Fruit fly (Drosophila melanogaster): Measurements from ENCODE around the gene Pp2B-14D.

Gene Pp2B-14D

dm6 chrX:16553542-16554182 lies 6.2 kb downstream of the Pp2B-14D start, which contains the start of gene Arp2 (continued):
- TF ChIP-seq sob (GFP tag; IDR thresholded peaks at IDR 0.05) = no peak
- TF ChIP-seq nerfin-2 (GFP tag; IDR thresholded peaks at IDR 0.05; ENCODE audit: partially characterized antibody) = 0 out of 2 replicates have a peak, but pooled peaks have one; percentile 25
- TF ChIP-seq ara (GFP tag; IDR thresholded peaks at IDR 0.05) = no peak
- TF ChIP-seq CG6813 (GFP tag; optimal IDR thresholded peaks at IDR 0.05) = no peak
- no peak for TF ChIP-seq CG12071 (GFP tag; optimal IDR thresholded peaks at IDR 0.05)
- peak; percentile 79 for TF ChIP-seq sens (GFP tag)
- TF ChIP-seq CG11723 (GFP tag; optimal IDR thresholded peaks at IDR 0.05) = no peak
- no peak for TF ChIP-seq Chrac-16 (GFP tag; optimal IDR thresholded peaks at IDR 0.05)
- TF ChIP-seq cg (GFP tag; optimal IDR thresholded peaks at IDR 0.05) = no peak
- TF ChIP-seq CG8290 (GFP tag; optimal IDR thresholded peaks at IDR 0.05) = no peak
- no peak for TF ChIP-seq CG8290 (tag; optimal IDR thresholded peaks at IDR 0.05)
- TF ChIP-seq Lpt (GFP tag; optimal IDR thresholded peaks at IDR 0.05) = no peak
- TF ChIP-seq Gsc (GFP tag; IDR thresholded peaks at IDR 0.05) = no peak
- no peak for TF ChIP-seq fd64A (GFP tag; optimal IDR thresholded peaks at IDR 0.05)
- no peak for TF ChIP-seq CG11456 (GFP tag; IDR thresholded peaks at IDR 0.05)
- no peak for TF ChIP-seq E2f1 (GFP tag; IDR thresholded peaks at IDR 0.05)
- TF ChIP-seq CG11695 (GFP tag; IDR thresholded peaks at IDR 0.05) = no peak
- TF ChIP-seq CG7357 (GFP tag; IDR thresholded peaks at IDR 0.05) = no peak
- TF ChIP-seq toy (GFP tag; IDR thresholded peaks at IDR 0.05) = no peak
- TF ChIP-seq Antp (GFP tag; optimal IDR thresholded peaks at IDR 0.05) = no peak
- no peak for TF ChIP-seq CG10462 (GFP tag; optimal IDR thresholded peaks at IDR 0.05)
- TF ChIP-seq gce (GFP tag; IDR thresholded peaks at IDR 0.05) = no peak
- TF ChIP-seq dmrt11E (tag; optimal IDR thresholded peaks at IDR 0.05) = no peak
- TF ChIP-seq gfzf (GFP tag; optimal IDR thresholded peaks at IDR 0.05) = peak; percentile 65
- TF ChIP-seq CG7963 (GFP tag; IDR thresholded peaks at IDR 0.05; ENCODE audit: partially characterized antibody) = peak; percentile 42; the same call in 1 of the 3 replicates
- no peak for TF ChIP-seq pb (GFP tag; optimal IDR thresholded peaks at IDR 0.05)
- TF ChIP-seq CG8478 (optimal IDR thresholded peaks at IDR 0.05) = no peak
- TF ChIP-seq CG31441 (GFP tag; IDR thresholded peaks at IDR 0.05) = no peak
- TF ChIP-seq sim (GFP tag; IDR thresholded peaks at IDR 0.05) = no peak
- peak; percentile 55; the same call in 1 of the 2 replicates for TF ChIP-seq sna (GFP tag; IDR thresholded peaks at IDR 0.05; ENCODE audit: partially characterized antibody)
- TF ChIP-seq CG15269 (tag; optimal IDR thresholded peaks at IDR 0.05) = no peak
- peak; percentile 66 for TF ChIP-seq inv (GFP tag; IDR thresholded peaks at IDR 0.05; ENCODE audit: partially characterized antibody)
- no peak for TF ChIP-seq CG2678 (tag; optimal IDR thresholded peaks at IDR 0.05)
- TF ChIP-seq Doc2 (GFP tag; IDR thresholded peaks at IDR 0.05) = no peak
- no peak for TF ChIP-seq CG12219 (GFP tag; optimal IDR thresholded peaks at IDR 0.05)
- no peak for TF ChIP-seq Mes4 (GFP tag; optimal IDR thresholded peaks at IDR 0.05)
- TF ChIP-seq amos (GFP tag; IDR thresholded peaks at IDR 0.05; ENCODE audit: partially characterized antibody) = peak; percentile 72; the same call in 1 of the 2 replicates
- TF ChIP-seq org-1 (GFP tag; optimal IDR thresholded peaks at IDR 0.05) = no peak
- TF ChIP-seq CG2712 (tag; optimal IDR thresholded peaks at IDR 0.05) = peak; percentile 12
- TF ChIP-seq gsb-n (tag; optimal IDR thresholded peaks at IDR 0.05) = no peak
- TF ChIP-seq sima (GFP tag; optimal IDR thresholded peaks at IDR 0.05) = no peak
- TF ChIP-seq luna (GFP tag; optimal IDR thresholded peaks at IDR 0.05) = no peak
- no peak for TF ChIP-seq CG8924 (tag; optimal IDR thresholded peaks at IDR 0.05)
- no peak for TF ChIP-seq z (GFP tag; IDR thresholded peaks at IDR 0.05)
- no peak for TF ChIP-seq abd-A (tag; optimal IDR thresholded peaks at IDR 0.05)
- no peak for TF ChIP-seq Mrtf (GFP tag; IDR thresholded peaks at IDR 0.05)
- TF ChIP-seq CG31224 (GFP tag; IDR thresholded peaks at IDR 0.05) = no peak
- TF ChIP-seq CG15479 (GFP tag; optimal IDR thresholded peaks at IDR 0.05) = no peak
- TF ChIP-seq btn (GFP tag; optimal IDR thresholded peaks at IDR 0.05) = no peak
- peak; percentile 64; the same call in 2 of the 3 replicates for TF ChIP-seq CG16813 (GFP tag; IDR thresholded peaks at IDR 0.05; ENCODE audit: partially characterized antibody)
- TF ChIP-seq CG12236 (GFP tag; optimal IDR thresholded peaks at IDR 0.05) = no peak
- TF ChIP-seq dysf (GFP tag; IDR thresholded peaks at IDR 0.05) = no peak

Measured in whole organism, embryonic.